Worm (Caenorhabditis elegans) whole organism, midembryonic: Measurements from ENCODE around the gene F22B8.3.

Experiments used
- T22C8.4 ChIP-seq: fragments of 200-800 bp; sonication (Bioruptor generic); IDR thresholded peaks from 2 replicates; pipeline ENCODE4 v1.3.6; 2022; ENCODE audit warnings: missing genetic modification characterization, missing compliant biosample characterization
- ref-1 ChIP-seq: fragments of 200-800 bp; sonication (Bioruptor generic); conservative IDR thresholded peaks from 2 replicates; pipeline ENCODE4 v1.3.6; 2022; ENCODE audit warnings: missing genetic modification reagents, missing genetic modification characterization, missing compliant biosample characterization
- tab-1 ChIP-seq: fragments of 200-800 bp; sonication (Bioruptor generic); IDR thresholded peaks from 2 replicates; pipeline ENCODE4 v1.3.6; 2022; ENCODE audit warnings: missing genetic modification characterization, missing compliant biosample characterization

DNA sequence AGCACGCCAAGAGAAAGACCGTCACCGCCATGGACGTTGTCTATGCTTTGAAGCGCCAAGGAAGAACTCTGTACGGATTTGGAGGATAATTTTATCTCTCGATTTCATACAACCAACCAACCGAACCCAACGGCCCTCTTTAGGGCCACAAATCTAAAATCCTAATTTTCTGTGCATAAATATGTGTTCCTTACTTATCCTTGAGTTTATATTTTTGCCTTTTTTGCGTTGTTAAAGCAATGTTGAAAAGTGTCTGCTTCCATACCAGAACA is 48.1 kb upstream of the F22B8.3 start:
- TF ChIP-seq T22C8.4 (GFP tag; lab: Robert Waterston, UW) (no peak), tab-1 (GFP tag; lab: Robert Waterston, UW) (no peak), ref-1 (GFP tag; lab: Robert Waterston, UW) (no peak)
